1 fruit fly cellular context compared by ENCODE assay signal in the genomic region with DNA sequence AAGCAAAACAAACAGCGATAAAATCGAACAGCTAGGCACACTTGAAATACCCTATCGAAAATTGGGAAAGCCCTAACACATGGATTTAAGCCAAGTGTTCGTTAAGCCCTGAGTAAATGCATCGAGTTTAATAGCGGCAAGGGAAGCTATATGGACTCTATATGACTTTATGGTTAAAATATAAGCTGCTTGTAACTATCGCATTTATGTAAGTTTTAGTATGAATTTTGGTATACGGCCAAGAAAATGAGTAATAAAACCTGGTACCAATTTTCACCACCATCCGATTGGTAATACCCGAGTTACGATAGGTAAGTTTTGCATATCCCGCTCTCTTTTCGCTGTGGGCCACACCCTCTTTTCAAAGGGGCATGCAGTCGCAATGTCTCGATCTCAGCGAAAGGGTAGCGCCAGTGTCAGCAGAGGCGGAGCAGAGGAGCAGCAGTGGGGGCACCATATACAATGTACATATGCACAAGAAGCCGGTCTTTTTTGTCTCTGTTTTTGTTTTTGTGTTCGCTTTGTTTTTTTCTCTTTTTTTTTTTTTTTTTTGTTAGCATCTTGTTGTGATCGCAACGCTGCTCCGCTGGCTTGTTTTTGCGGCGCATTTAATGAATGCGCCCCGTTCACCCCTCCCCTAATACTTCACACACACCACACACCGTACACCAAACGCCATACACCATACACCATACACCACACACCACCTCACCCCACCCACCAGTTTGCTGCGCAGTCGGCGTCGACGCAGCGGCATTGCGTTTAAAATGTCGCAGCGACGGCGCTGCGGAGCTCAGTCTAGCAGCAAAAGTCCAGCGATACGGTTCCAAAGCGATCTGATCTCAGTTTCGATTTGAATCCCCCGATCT.
TF ChIP-seq lines count a peak whose summit lies in the region.

Gene GstT4, plus strand, starts transcription at position 788 of the 869 bp plus-strand sequence.

TF ChIP-seq in whole organism, embryonic, 481 proteins besides CTCF, POLR2A, EP300 and RAD21 (continued from another document):
- TF ChIP-seq Sry-δ (GFP tag; optimal IDR thresholded peaks at IDR 0.05; lab: Kevin White, UChicago), result peak; percentile 27
- peak; percentile 54 for TF ChIP-seq CG9215 (GFP tag; IDR thresholded peaks at IDR 0.05; lab: Robert Waterston, UW)
- no peak for TF ChIP-seq NK7.1 (GFP tag; optimal IDR thresholded peaks at IDR 0.05; lab: Kevin White, UChicago)
- TF ChIP-seq sqz (GFP tag; optimal IDR thresholded peaks at IDR 0.05; lab: Kevin White, UChicago), result peak; percentile 83
- peak; percentile 33 for TF ChIP-seq CG4424 (GFP tag; optimal IDR thresholded peaks at IDR 0.05; lab: Kevin White, UChicago)
- 0 out of 3 replicates have a peak, but pooled peaks have one; percentile 5 for TF ChIP-seq Optix (GFP tag; IDR thresholded peaks at IDR 0.05; lab: Robert Waterston, UW)
- no peak for TF ChIP-seq Stat92E (GFP tag; optimal IDR thresholded peaks at IDR 0.05; lab: Kevin White, UChicago)
- TF ChIP-seq CG18262 (tag; optimal IDR thresholded peaks at IDR 0.05; lab: Kevin White, UChicago), result peak; percentile 76
- TF ChIP-seq Atf6 (GFP tag; IDR thresholded peaks at IDR 0.05; lab: Robert Waterston, UW), result peak; percentile 41; the same call in 1 of the 2 replicates
- TF ChIP-seq lbe (GFP tag; optimal IDR thresholded peaks at IDR 0.05; lab: Kevin White, UChicago), result peak; percentile 81
- TF ChIP-seq CG11560 (tag; IDR thresholded peaks at IDR 0.05; lab: Robert Waterston, UW), result 0 out of 3 replicates have a peak, but pooled peaks have one; percentile 26
- TF ChIP-seq CG30431 (GFP tag; optimal IDR thresholded peaks at IDR 0.05; lab: Kevin White, UChicago), result peak; percentile 3
- peak; percentile 44; the same call in 1 of the 2 replicates for TF ChIP-seq HLH3B (GFP tag; IDR thresholded peaks at IDR 0.05; lab: Robert Waterston, UW)
- peak; percentile 7 for TF ChIP-seq Dad (GFP tag; optimal IDR thresholded peaks at IDR 0.05; lab: Kevin White, UChicago)
- no peak for TF ChIP-seq CG17829 (tag; optimal IDR thresholded peaks at IDR 0.05; lab: Kevin White, UChicago)
- TF ChIP-seq twi (tag; optimal IDR thresholded peaks at IDR 0.05; lab: Kevin White, UChicago), result peak; percentile 19
- TF ChIP-seq dysf (GFP tag; IDR thresholded peaks at IDR 0.05; lab: Robert Waterston, UW), result peak; percentile 59; the same call in 2 of the 3 replicates
- peak; percentile 39 for TF ChIP-seq bcd (GFP tag; optimal IDR thresholded peaks at IDR 0.05; lab: Kevin White, UChicago)
- peak; percentile 34 for TF ChIP-seq btn (GFP tag; optimal IDR thresholded peaks at IDR 0.05; lab: Kevin White, UChicago)
- peak; percentile 42 for TF ChIP-seq Hr3 (GFP tag; optimal IDR thresholded peaks at IDR 0.05; lab: Kevin White, UChicago)
- peak; percentile 48 for TF ChIP-seq phol (tag; optimal IDR thresholded peaks at IDR 0.05; lab: Kevin White, UChicago)
- no peak for TF ChIP-seq CG8359 (GFP tag; optimal IDR thresholded peaks at IDR 0.05; lab: Kevin White, UChicago; ENCODE audit: borderline replicate concordance)
- peak; percentile 40 for TF ChIP-seq Sox102F (GFP tag; optimal IDR thresholded peaks at IDR 0.05; lab: Kevin White, UChicago)
- TF ChIP-seq croc (GFP tag; conservative IDR thresholded peaks at IDR 0.05; lab: Robert Waterston, UW), result 0 out of 3 replicates have a peak, but pooled peaks have one; percentile 12
- peak; percentile 40; the same call in 1 of the 2 replicates for TF ChIP-seq MBD-R2 (GFP tag; IDR thresholded peaks at IDR 0.05; lab: Robert Waterston, UW)
- TF ChIP-seq unpg (GFP tag; optimal IDR thresholded peaks at IDR 0.05; lab: Kevin White, UChicago), result peak; percentile 1
- no peak for TF ChIP-seq unc-4 (GFP tag; IDR thresholded peaks at IDR 0.05; lab: Robert Waterston, UW; ENCODE audit: partially characterized antibody)
- TF ChIP-seq Kr (GFP tag; optimal IDR thresholded peaks at IDR 0.05; lab: Kevin White, UChicago), result no peak
- TF ChIP-seq repo (GFP tag; optimal IDR thresholded peaks at IDR 0.05; lab: Kevin White, UChicago), result no peak
- TF ChIP-seq Opbp (GFP tag; IDR thresholded peaks at IDR 0.05; lab: Robert Waterston, UW; ENCODE audit: partially characterized antibody), result 0 out of 3 replicates have a peak, but pooled peaks have one; percentile 30
- peak; percentile 23 for TF ChIP-seq Hmr (GFP tag; optimal IDR thresholded peaks at IDR 0.05; lab: Kevin White, UChicago)
- TF ChIP-seq CG15514 (GFP tag; optimal IDR thresholded peaks at IDR 0.05; lab: Kevin White, UChicago), result peak; percentile 17
- peak; percentile 29 for TF ChIP-seq odd (GFP tag; optimal IDR thresholded peaks at IDR 0.05; lab: Kevin White, UChicago)
- peak; percentile 74 for TF ChIP-seq ci (GFP tag; IDR thresholded peaks at IDR 0.05; lab: Robert Waterston, UW)
- TF ChIP-seq Atf3 (GFP tag; optimal IDR thresholded peaks at IDR 0.05; lab: Kevin White, UChicago), result peak; percentile 7
- TF ChIP-seq zfh2 (GFP tag; optimal IDR thresholded peaks at IDR 0.05; lab: Kevin White, UChicago), result peak; percentile 59
- TF ChIP-seq ssp (GFP tag; IDR thresholded peaks at IDR 0.05; lab: Robert Waterston, UW), result peak; percentile 18; the same call in 1 of the 2 replicates
- peak; percentile 1 for TF ChIP-seq CG6813 (GFP tag; optimal IDR thresholded peaks at IDR 0.05; lab: Kevin White, UChicago)
- no peak for TF ChIP-seq luna (GFP tag; optimal IDR thresholded peaks at IDR 0.05; lab: Kevin White, UChicago)
- peak; percentile 71 for TF ChIP-seq Med (GFP tag; lab: Kevin White, UChicago)
- TF ChIP-seq CG13624 (GFP tag; optimal IDR thresholded peaks at IDR 0.05; lab: Kevin White, UChicago), result peak; percentile 84
- TF ChIP-seq CG6791 (GFP tag; IDR thresholded peaks at IDR 0.05; lab: Robert Waterston, UW; ENCODE audit: partially characterized antibody), result no peak
- TF ChIP-seq pho (GFP tag; optimal IDR thresholded peaks at IDR 0.05; lab: Kevin White, UChicago), result peak; percentile 58
- TF ChIP-seq vnd (GFP tag; IDR thresholded peaks at IDR 0.05; lab: Robert Waterston, UW; ENCODE audit: partially characterized antibody), result no peak
- no peak for TF ChIP-seq CG31365 (tag; optimal IDR thresholded peaks at IDR 0.05; lab: Kevin White, UChicago)
- TF ChIP-seq CG8290 (GFP tag; optimal IDR thresholded peaks at IDR 0.05; lab: Kevin White, UChicago), result no peak
- TF ChIP-seq CG8290 (tag; optimal IDR thresholded peaks at IDR 0.05; lab: Kevin White, UChicago), result peak in 1 of 2 experiments; percentile 19
- 0 out of 2 replicates have a peak, but pooled peaks have one; percentile 14 for TF ChIP-seq Bgb (GFP tag; IDR thresholded peaks at IDR 0.05; lab: Robert Waterston, UW; ENCODE audit: partially characterized antibody)
- TF ChIP-seq trem (tag; optimal IDR thresholded peaks at IDR 0.05; lab: Kevin White, UChicago), result no peak
- peak; percentile 81 for TF ChIP-seq CG17361 (GFP tag; IDR thresholded peaks at IDR 0.05; lab: Robert Waterston, UW)
- TF ChIP-seq Lpt (GFP tag; optimal IDR thresholded peaks at IDR 0.05; lab: Kevin White, UChicago), result no peak
- TF ChIP-seq klu (GFP tag; IDR thresholded peaks at IDR 0.05; lab: Robert Waterston, UW), result no peak
- peak; percentile 34 for TF ChIP-seq CG18476 (GFP tag; optimal IDR thresholded peaks at IDR 0.05; lab: Kevin White, UChicago)
- peak; percentile 57 for TF ChIP-seq CHES-1-like (GFP tag; optimal IDR thresholded peaks at IDR 0.05; lab: Kevin White, UChicago)
- TF ChIP-seq CG34224 (GFP tag; IDR thresholded peaks at IDR 0.05; lab: Robert Waterston, UW; ENCODE audit: partially characterized antibody), result peak; percentile 12; the same call in 1 of the 3 replicates
- TF ChIP-seq Hmx (GFP tag; optimal IDR thresholded peaks at IDR 0.05; lab: Kevin White, UChicago), result peak; percentile 5
- 0 out of 2 replicates have a peak, but pooled peaks have one; percentile 20 for TF ChIP-seq CG14014 (GFP tag; IDR thresholded peaks at IDR 0.05; lab: Robert Waterston, UW)
- peak; percentile 86 for TF ChIP-seq CG32772 (GFP tag; IDR thresholded peaks at IDR 0.05; lab: Robert Waterston, UW)
- 0 out of 2 replicates have a peak, but pooled peaks have one; percentile 2 for TF ChIP-seq Rx (GFP tag; IDR thresholded peaks at IDR 0.05; lab: Robert Waterston, UW)
- TF ChIP-seq E2f2 (GFP tag; IDR thresholded peaks at IDR 0.05; lab: Robert Waterston, UW), result peak; percentile 22; the same call in 1 of the 2 replicates
- TF ChIP-seq CG1603 (tag; optimal IDR thresholded peaks at IDR 0.05; lab: Kevin White, UChicago), result peak; percentile 27
- TF ChIP-seq GATAe (GFP tag; conservative IDR thresholded peaks at IDR 0.05; lab: Robert Waterston, UW), result no peak
- no peak for TF ChIP-seq CG5180 (GFP tag; optimal IDR thresholded peaks at IDR 0.05; lab: Kevin White, UChicago)
- no peak for TF ChIP-seq NFAT (GFP tag; IDR thresholded peaks at IDR 0.05; lab: Robert Waterston, UW)
- TF ChIP-seq Spps (tag; optimal IDR thresholded peaks at IDR 0.05; lab: Kevin White, UChicago), result no peak
- TF ChIP-seq tio (GFP tag; optimal IDR thresholded peaks at IDR 0.05; lab: Kevin White, UChicago), result peak; percentile 66
- peak; percentile 22 for TF ChIP-seq Mes4 (GFP tag; optimal IDR thresholded peaks at IDR 0.05; lab: Kevin White, UChicago)
- peak; percentile 56 for TF ChIP-seq shn (GFP tag; optimal IDR thresholded peaks at IDR 0.05; lab: Kevin White, UChicago)
- TF ChIP-seq CG6272 (GFP tag; IDR thresholded peaks at IDR 0.05; lab: Robert Waterston, UW), result no peak
- peak; percentile 49 for TF ChIP-seq Hsf (GFP tag; optimal IDR thresholded peaks at IDR 0.05; lab: Kevin White, UChicago)
- TF ChIP-seq hkb (optimal IDR thresholded peaks at IDR 0.05; lab: Kevin White, UChicago), result no peak
- TF ChIP-seq hkb (GFP tag; IDR thresholded peaks at IDR 0.05; lab: Robert Waterston, UW), result peak; percentile 73
- TF ChIP-seq crol (GFP tag; IDR thresholded peaks at IDR 0.05; lab: Robert Waterston, UW), result peak; percentile 86
- peak; percentile 43 for TF ChIP-seq CG11398 (GFP tag; optimal IDR thresholded peaks at IDR 0.05; lab: Kevin White, UChicago)
- TF ChIP-seq prd (optimal IDR thresholded peaks at IDR 0.05; lab: Kevin White, UChicago), result no peak
- TF ChIP-seq prd (GFP tag; IDR thresholded peaks at IDR 0.05; lab: Robert Waterston, UW), result peak; percentile 43; the same call in 1 of the 3 replicates
- peak; percentile 6 for TF ChIP-seq NC2α (GFP tag; optimal IDR thresholded peaks at IDR 0.05; lab: Kevin White, UChicago)
- TF ChIP-seq pum (GFP tag; optimal IDR thresholded peaks at IDR 0.05; lab: Kevin White, UChicago), result peak; percentile 34
- peak; percentile 24 for TF ChIP-seq CG16815 (GFP tag; optimal IDR thresholded peaks at IDR 0.05; lab: Kevin White, UChicago)
- peak; percentile 79 for TF ChIP-seq slbo (GFP tag; IDR thresholded peaks at IDR 0.05; lab: Robert Waterston, UW)
- peak; percentile 18 for TF ChIP-seq CG3163 (GFP tag; optimal IDR thresholded peaks at IDR 0.05; lab: Kevin White, UChicago)
- TF ChIP-seq seq (GFP tag; IDR thresholded peaks at IDR 0.05; lab: Robert Waterston, UW), result no peak
- no peak for TF ChIP-seq CG33557 (GFP tag; optimal IDR thresholded peaks at IDR 0.05; lab: Kevin White, UChicago)
- TF ChIP-seq gce (GFP tag; IDR thresholded peaks at IDR 0.05; lab: Robert Waterston, UW), result no peak
- peak; percentile 23 for TF ChIP-seq CG12942 (GFP tag; optimal IDR thresholded peaks at IDR 0.05; lab: Kevin White, UChicago)
- no peak for TF ChIP-seq MTF-1 (GFP tag; optimal IDR thresholded peaks at IDR 0.05; lab: Kevin White, UChicago; ENCODE audit: borderline replicate concordance)
